Worm (Caenorhabditis elegans): ENCODE results near the gene C36B7.2.

C36B7.2 gene

DNA sequence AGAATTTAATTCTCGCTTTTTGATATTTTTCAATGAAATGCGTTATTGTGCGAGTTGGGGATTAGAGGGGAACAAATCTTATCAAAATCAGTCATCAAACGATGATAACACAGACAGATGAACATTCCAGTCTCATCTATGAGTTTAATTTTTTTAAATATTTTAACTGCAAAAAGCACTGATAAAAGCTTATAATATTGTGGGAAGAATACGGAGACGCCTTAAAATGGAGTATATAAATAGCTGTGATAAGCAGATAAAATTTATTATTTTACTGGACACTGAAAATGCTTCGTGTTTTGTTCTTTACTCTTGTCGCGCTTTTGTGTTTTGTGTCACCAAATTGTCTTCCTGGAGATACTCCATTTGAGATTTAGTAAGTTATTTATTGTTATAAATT lies 33.4 kb downstream of the C36B7.2 start, which contains the start of gene clec-86:
clec-86 (plus strand) TSS at position 262 of the 400 bp plus-strand sequence.
- TF ChIP-seq aly-1 (tag; optimal IDR thresholded peaks at IDR 0.05): no peak
- no peak for TF ChIP-seq hmg-4 (GFP tag; optimal IDR thresholded peaks at IDR 0.05)
- no peak for TF ChIP-seq hnd-1 (tag; optimal IDR thresholded peaks at IDR 0.05)
- TF ChIP-seq pes-1 (GFP tag; IDR thresholded peaks at IDR 0.05): no peak

DNA sequence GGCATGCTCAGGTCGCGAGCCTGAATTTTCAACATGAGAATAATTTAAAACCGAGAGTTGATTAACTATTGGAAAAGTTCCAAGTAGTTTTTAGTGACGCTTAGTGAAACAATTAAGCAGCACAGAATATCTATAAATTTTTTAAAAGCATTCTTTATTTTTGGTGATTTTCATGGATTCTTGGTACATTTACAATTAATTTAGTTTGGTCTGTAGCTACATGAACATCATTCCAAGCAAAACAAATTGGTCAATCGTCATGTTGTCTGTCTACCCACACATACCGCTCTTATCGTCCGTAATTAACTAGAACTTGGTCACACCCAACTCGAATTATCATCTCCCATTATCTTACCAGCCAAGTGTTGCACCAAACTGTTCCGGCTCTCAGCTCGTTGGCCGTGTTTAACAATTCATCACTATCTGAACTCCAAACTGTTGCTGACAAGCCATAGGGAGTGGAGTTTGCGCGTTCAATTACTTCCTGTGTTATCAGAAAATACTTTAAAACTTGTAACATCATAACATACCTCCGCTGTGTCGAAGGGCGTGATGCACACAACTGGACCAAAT lies 34.6 kb downstream of the C36B7.2 start:
- no peak for TF ChIP-seq aly-1 (tag; optimal IDR thresholded peaks at IDR 0.05)
- no peak for TF ChIP-seq ama-1 (optimal IDR thresholded peaks at IDR 0.05)

DNA sequence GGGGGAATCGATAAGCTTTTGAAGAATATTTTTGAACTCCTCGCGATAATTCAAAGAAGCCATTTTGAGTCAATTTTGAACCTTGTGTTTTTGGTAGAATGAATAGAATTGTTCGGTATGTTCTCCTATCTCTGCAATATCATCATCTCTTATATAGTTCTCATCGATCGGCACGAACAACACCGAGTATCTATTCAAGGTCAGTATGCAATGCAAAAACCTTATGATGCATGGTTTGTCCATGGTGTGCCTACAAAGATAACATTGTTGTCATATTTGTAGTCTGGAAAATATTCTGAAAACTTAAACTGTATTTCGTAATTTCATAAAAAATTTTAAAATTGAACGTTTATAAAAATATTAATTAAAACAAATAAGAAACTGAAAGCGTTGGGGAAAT lies 37.3 kb downstream of the C36B7.2 start, which contains the start of gene alh-10:
alh-10 (minus strand) TSS at position 127 of the 400 bp plus-strand sequence.
- TF ChIP-seq ama-1 (optimal IDR thresholded peaks at IDR 0.05) (peak; percentile 17), scrt-1 (GFP tag; IDR thresholded peaks at IDR 0.05) (no peak)

DNA sequence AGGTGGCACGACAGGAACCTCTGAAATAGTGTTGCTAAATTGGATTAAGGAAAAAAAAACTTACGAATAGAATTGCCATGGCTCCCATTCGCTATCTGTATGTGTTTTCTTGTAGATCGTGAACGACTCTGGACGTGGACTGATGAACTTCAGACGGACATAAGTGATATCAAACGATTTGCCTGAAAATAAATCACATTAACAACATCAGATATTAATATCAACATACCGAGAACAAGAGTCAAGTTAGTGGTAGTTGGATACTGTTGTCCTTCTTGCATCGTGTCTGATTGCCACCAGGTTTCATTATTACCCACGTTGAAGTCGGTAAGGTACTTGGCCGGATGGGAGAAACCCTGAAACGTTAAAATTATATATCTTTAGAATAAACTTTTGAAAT lies 43.5 kb downstream of the C36B7.2 start:
- TF ChIP-seq ceh-13 (GFP tag; optimal IDR thresholded peaks at IDR 0.05) (no peak), ets-7 (tag; optimal IDR thresholded peaks at IDR 0.05) (no peak), tra-4 (tag; optimal IDR thresholded peaks at IDR 0.05) (no peak), aly-1 (tag; optimal IDR thresholded peaks at IDR 0.05) (no peak)

DNA sequence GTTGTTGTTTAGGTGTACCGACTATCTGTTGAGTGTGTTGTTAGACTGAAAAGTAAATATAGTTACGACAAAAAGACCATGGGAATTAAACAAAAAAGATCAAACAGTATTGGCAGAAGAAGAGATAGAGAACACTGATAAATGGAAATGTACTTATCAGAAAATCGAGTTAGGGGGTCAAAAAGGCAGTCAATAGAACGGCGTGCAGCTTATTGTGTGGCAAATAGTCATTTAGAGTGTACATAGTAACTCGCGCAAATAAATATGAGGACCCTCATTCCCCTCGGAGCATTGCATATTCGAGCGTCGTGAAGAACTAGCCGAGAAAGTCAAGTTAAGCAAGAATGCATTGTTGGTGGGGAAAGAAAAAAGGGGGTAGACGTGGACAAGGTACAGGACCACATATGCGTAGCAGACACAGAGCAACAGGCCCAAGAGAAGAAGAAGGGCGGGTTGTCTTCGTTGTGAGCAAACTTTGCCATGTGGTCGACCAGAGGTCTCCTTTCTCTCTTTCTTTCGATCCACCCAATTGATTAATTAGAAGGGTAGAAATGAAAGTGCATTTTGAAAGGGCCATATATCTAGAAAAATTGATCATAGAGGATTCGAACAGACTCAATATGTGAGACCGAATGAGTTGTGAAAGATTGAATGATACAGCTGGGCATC lies 45.1 kb downstream of the C36B7.2 start, which contains the start of gene lam-2:
lam-2 (minus strand) TSS at position 51 of the 669 bp plus-strand sequence.
- no peak for TF ChIP-seq tra-4 (tag; optimal IDR thresholded peaks at IDR 0.05)
- TF ChIP-seq hmg-4 (GFP tag; optimal IDR thresholded peaks at IDR 0.05): peak; percentile 39

DNA sequence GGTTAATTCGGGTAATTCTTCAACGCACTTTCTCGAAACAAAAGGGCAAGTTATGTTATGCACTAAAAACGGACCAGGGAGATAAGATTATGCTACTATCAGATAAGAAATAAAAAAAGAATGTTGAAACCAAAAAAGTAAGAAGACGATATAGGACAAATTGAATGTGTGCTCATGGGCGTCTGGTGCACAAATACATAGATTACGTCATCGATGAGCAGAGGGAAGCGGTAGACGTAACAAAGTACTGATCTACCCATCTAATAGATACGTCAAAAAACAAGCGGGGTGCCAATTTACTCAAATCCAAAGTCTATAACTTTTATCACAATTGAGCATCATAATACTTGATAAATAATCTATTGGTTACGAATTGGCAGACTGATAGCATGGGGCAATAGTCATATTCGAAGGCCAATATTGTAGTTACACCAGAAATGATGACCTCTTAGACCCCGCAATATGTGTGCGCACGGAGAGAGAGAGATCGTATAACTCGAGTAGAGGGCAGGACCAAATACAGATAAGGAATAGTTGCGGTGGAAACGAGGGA lies 45.8 kb downstream of the C36B7.2 start:
- TF ChIP-seq hmg-4 (GFP tag; optimal IDR thresholded peaks at IDR 0.05) (no peak), hnd-1 (tag; optimal IDR thresholded peaks at IDR 0.05) (no peak), scrt-1 (GFP tag; IDR thresholded peaks at IDR 0.05) (no peak), tra-4 (tag; optimal IDR thresholded peaks at IDR 0.05) (no peak), ceh-13 (GFP tag; optimal IDR thresholded peaks at IDR 0.05) (no peak), pes-1 (GFP tag; IDR thresholded peaks at IDR 0.05) (no peak), aly-1 (tag; optimal IDR thresholded peaks at IDR 0.05) (no peak), tbx-37 (GFP tag; conservative IDR thresholded peaks at IDR 0.05) (no peak), hmbx-1 (tag; optimal IDR thresholded peaks at IDR 0.05) (no peak), F13C5.2 (tag; optimal IDR thresholded peaks at IDR 0.05) (no peak), B0310.2 (tag; optimal IDR thresholded peaks at IDR 0.05) (no peak), ets-7 (tag; optimal IDR thresholded peaks at IDR 0.05) (no peak), tbx-11 (GFP tag; IDR thresholded peaks at IDR 0.05) (no peak), ama-1 (optimal IDR thresholded peaks at IDR 0.05) (no peak)

DNA sequence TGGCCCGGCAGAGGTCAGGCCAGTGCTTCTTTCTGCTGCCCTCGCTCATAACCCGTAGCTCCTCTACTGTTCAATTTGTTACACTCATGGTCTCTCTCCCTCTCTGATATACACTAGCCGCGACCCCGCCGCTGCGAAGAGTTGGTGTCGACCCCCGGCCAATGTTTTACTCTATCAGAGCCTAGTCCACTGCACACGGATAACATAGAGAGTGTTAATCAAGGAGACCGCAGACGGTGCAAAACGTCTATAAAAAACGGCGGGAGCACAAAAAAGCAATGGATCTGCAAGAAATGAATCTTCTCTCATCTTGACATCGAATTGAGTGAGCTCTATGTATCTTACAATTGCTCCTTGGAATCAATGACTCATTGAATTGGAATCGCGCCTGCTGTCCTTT lies 47.3 kb downstream of the C36B7.2 start:
- no peak for TF ChIP-seq ets-7 (tag; optimal IDR thresholded peaks at IDR 0.05)
- no peak for TF ChIP-seq tra-4 (tag; optimal IDR thresholded peaks at IDR 0.05)
- TF ChIP-seq ama-1 (optimal IDR thresholded peaks at IDR 0.05): no peak
- no peak for TF ChIP-seq pes-1 (GFP tag; IDR thresholded peaks at IDR 0.05)
- no peak for TF ChIP-seq hmbx-1 (tag; optimal IDR thresholded peaks at IDR 0.05)
- no peak for TF ChIP-seq hmg-4 (GFP tag; optimal IDR thresholded peaks at IDR 0.05)
- TF ChIP-seq aly-1 (tag; optimal IDR thresholded peaks at IDR 0.05): no peak
- no peak for TF ChIP-seq hnd-1 (tag; optimal IDR thresholded peaks at IDR 0.05)
- no peak for TF ChIP-seq ceh-13 (GFP tag; optimal IDR thresholded peaks at IDR 0.05)
- no peak for TF ChIP-seq F13C5.2 (tag; optimal IDR thresholded peaks at IDR 0.05)
- TF ChIP-seq sea-1 (GFP tag; conservative IDR thresholded peaks at IDR 0.05): no peak
- TF ChIP-seq tbx-11 (GFP tag; IDR thresholded peaks at IDR 0.05): no peak

DNA sequence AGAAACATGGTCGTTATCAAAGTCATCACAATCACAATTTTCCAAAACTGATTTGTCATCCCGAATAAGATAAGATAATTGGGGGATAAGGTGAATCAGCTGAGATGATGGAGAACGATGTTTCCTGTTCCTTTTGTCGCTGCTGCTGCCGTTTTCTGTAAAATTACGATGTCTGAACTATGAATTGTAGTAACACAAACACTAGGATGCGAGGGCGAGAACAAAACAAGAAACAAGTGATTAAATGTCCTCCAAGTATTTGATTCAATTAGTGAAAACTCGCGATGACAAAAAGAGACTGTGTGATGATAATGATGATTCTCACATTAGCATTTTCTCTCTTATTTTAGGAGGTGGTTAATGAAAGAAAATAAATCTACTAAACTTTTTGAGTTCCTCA lies 49.7 kb downstream of the C36B7.2 start, which contains the start of gene C54D1.7:
C54D1.7 (minus strand) TSS at position 157 of the 400 bp plus-strand sequence.
- no peak for TF ChIP-seq F13C5.2 (tag; optimal IDR thresholded peaks at IDR 0.05)
- no peak for TF ChIP-seq tra-4 (tag; optimal IDR thresholded peaks at IDR 0.05)
- no peak for TF ChIP-seq ama-1 (optimal IDR thresholded peaks at IDR 0.05)
- no peak for TF ChIP-seq hmbx-1 (tag; optimal IDR thresholded peaks at IDR 0.05)
- no peak for TF ChIP-seq sea-1 (GFP tag; conservative IDR thresholded peaks at IDR 0.05)
- TF ChIP-seq B0310.2 (tag; optimal IDR thresholded peaks at IDR 0.05): no peak
- no peak for TF ChIP-seq tbx-11 (GFP tag; IDR thresholded peaks at IDR 0.05)
- no peak for TF ChIP-seq ets-7 (tag; optimal IDR thresholded peaks at IDR 0.05)
- TF ChIP-seq hmg-4 (GFP tag; optimal IDR thresholded peaks at IDR 0.05): no peak
- TF ChIP-seq scrt-1 (GFP tag; IDR thresholded peaks at IDR 0.05): no peak
- no peak for TF ChIP-seq aly-1 (tag; optimal IDR thresholded peaks at IDR 0.05)
- no peak for TF ChIP-seq pes-1 (GFP tag; IDR thresholded peaks at IDR 0.05)
- TF ChIP-seq tbx-37 (GFP tag; conservative IDR thresholded peaks at IDR 0.05): no peak
- no peak for TF ChIP-seq ceh-13 (GFP tag; optimal IDR thresholded peaks at IDR 0.05)
- TF ChIP-seq hnd-1 (tag; optimal IDR thresholded peaks at IDR 0.05): no peak
- no peak for TF ChIP-seq flt-1 (GFP tag; IDR thresholded peaks at IDR 0.05)
- no peak for TF ChIP-seq ceh-36 (tag; optimal IDR thresholded peaks at IDR 0.05)
